Fruit fly (Drosophila melanogaster) whole organism, embryonic: ENCODE results near the gene pigs.
A peak's percentile ranks its signal among the peaks of the same experiment; 100 is the strongest.

Experiments
- Atf-2 ChIP-seq: fragments of 200-800 bp; sonication (Bioruptor generic); optimal IDR thresholded peaks from 2 replicates; lab custom pipeline; 2016; ENCODE audit warnings: missing biosample characterization, missing genetic modification characterization
- B-H2 ChIP-seq: fragments of 200-800 bp; sonication (Bioruptor generic); optimal IDR thresholded peaks from 2 replicates; lab custom pipeline; 2018; ENCODE audit warnings: missing biosample characterization, mild to moderate bottlenecking, missing genetic modification characterization
- CG12104 ChIP-seq: fragments of 200-800 bp; sonication (Bioruptor generic); optimal IDR thresholded peaks from 3 replicates; lab custom pipeline; 2016; ENCODE audit warnings: missing biosample characterization, missing genetic modification characterization
- CG12659 ChIP-seq: fragments of 200-800 bp; sonication (Bioruptor generic); optimal IDR thresholded peaks from 3 replicates; lab custom pipeline; 2017; ENCODE audit warnings: mild to moderate bottlenecking, missing biosample characterization, missing genetic modification reagents, missing genetic modification characterization
- CG13894 ChIP-seq: fragments of 200-800 bp; sonication (Bioruptor generic); optimal IDR thresholded peaks from 3 replicates; lab custom pipeline; 2018; ENCODE audit warnings: missing biosample characterization, mild to moderate bottlenecking, missing genetic modification characterization, moderate library complexity
- CG14710 ChIP-seq: fragments of 200-800 bp; sonication (Bioruptor generic); optimal IDR thresholded peaks from 3 replicates; lab custom pipeline; 2019; ENCODE audit warnings: missing biosample characterization, mild to moderate bottlenecking, missing genetic modification characterization, moderate library complexity
- CG1647 ChIP-seq: fragments of 200-800 bp; sonication (Bioruptor generic); optimal IDR thresholded peaks from 3 replicates; lab custom pipeline; 2016; ENCODE audit warnings: missing biosample characterization, missing genetic modification characterization
- CG17328 ChIP-seq: fragments of 200-800 bp; sonication (Bioruptor generic); IDR thresholded peaks from 2 replicates; pipeline ENCODE4 v1.3.6; 2022; ENCODE audit warnings: missing biosample characterization, missing genetic modification characterization
- CG17359 ChIP-seq: fragments of 200-800 bp; sonication (Bioruptor generic); optimal IDR thresholded peaks from 3 replicates; lab custom pipeline; 2018; ENCODE audit warnings: missing biosample characterization, mild to moderate bottlenecking, missing genetic modification characterization, moderate library complexity
- CG17802 ChIP-seq: fragments of 200-800 bp; sonication (Bioruptor generic); optimal IDR thresholded peaks from 2 replicates; lab custom pipeline; 2018; ENCODE audit warnings: missing biosample characterization, mild to moderate bottlenecking, missing genetic modification characterization, moderate library complexity
- CG2202 ChIP-seq: fragments of 200-800 bp; sonication (Bioruptor generic); optimal IDR thresholded peaks from 2 replicates; lab custom pipeline; 2018; ENCODE audit warnings: missing biosample characterization, mild to moderate bottlenecking, missing genetic modification characterization
- CG2712 ChIP-seq: fragments of 200-800 bp; optimal IDR thresholded peaks from 3 replicates; lab custom pipeline; 2019; ENCODE audit warnings: missing biosample characterization, mild to moderate bottlenecking, missing genetic modification characterization, moderate library complexity
- CG30020 ChIP-seq: fragments of 200-800 bp; optimal IDR thresholded peaks from 2 replicates; lab custom pipeline; 2019; ENCODE audit warnings: missing biosample characterization, mild to moderate bottlenecking, missing genetic modification characterization, moderate library complexity
- CG30403 ChIP-seq: fragments of 200-800 bp; sonication (Bioruptor generic); optimal IDR thresholded peaks from 3 replicates; lab custom pipeline; 2016; ENCODE audit warnings: missing biosample characterization, missing genetic modification characterization
- CG30431 ChIP-seq: fragments of 200-800 bp; sonication (Bioruptor generic); optimal IDR thresholded peaks from 2 replicates; lab custom pipeline; 2017; ENCODE audit warnings: missing biosample characterization, missing genetic modification characterization
- CG32532 ChIP-seq: fragments of 200-800 bp; sonication (Bioruptor generic); IDR thresholded peaks from 2 replicates; pipeline ENCODE4 v1.3.6; 2022; ENCODE audit warnings: missing biosample characterization, missing genetic modification characterization
- CG4854 ChIP-seq: fragments of 200-800 bp; sonication (Bioruptor generic); optimal IDR thresholded peaks from 2 replicates; lab custom pipeline; 2016; ENCODE audit warnings: missing biosample characterization, missing genetic modification characterization, inconsistent platforms
- CG6683 ChIP-seq: fragments of 200-800 bp; sonication (Bioruptor generic); optimal IDR thresholded peaks from 2 replicates; lab custom pipeline; 2017; ENCODE audit warnings: missing biosample characterization, mild to moderate bottlenecking, missing genetic modification characterization, missing genetic modification reagents
- CG6765 ChIP-seq: fragments of 200-800 bp; sonication (Bioruptor generic); optimal IDR thresholded peaks from 3 replicates; lab custom pipeline; 2017; ENCODE audit warnings: missing biosample characterization, mild to moderate bottlenecking, missing genetic modification characterization
- CG9932 ChIP-seq: fragments of 200-800 bp; sonication (Bioruptor generic); IDR thresholded peaks from 2 replicates; pipeline ENCODE4 v1.3.6; 2022; ENCODE audit warnings: missing biosample characterization, missing genetic modification characterization
- Dad ChIP-seq: fragments of 200-800 bp; sonication (Bioruptor generic); optimal IDR thresholded peaks from 3 replicates; lab custom pipeline; 2016; ENCODE audit warnings: missing biosample characterization, missing genetic modification characterization
- E2f1 ChIP-seq: fragments of 200-800 bp; sonication (Bioruptor generic); IDR thresholded peaks from 2 replicates; pipeline ENCODE4 v1.3.6; 2022; ENCODE audit warnings: missing biosample characterization, missing genetic modification characterization
- Eip74EF ChIP-seq, 2 experiments: fragments of 200-800 bp in 1 of 2; fragments of >200 bp in 1 of 2; sonication (Bioruptor generic) in 1 of 2; optimal IDR thresholded peaks; 2 replicates each; lab custom pipeline; 2017 to 2019; ENCODE audit warnings: missing biosample characterization in 2 of 2, missing genetic modification characterization in 2 of 2, mild to moderate bottlenecking in 1 of 2, moderate library complexity in 1 of 2
- Hsf ChIP-seq: fragments of 200-800 bp; sonication (Bioruptor generic); optimal IDR thresholded peaks from 3 replicates; lab custom pipeline; 2016; ENCODE audit warnings: missing biosample characterization, missing genetic modification characterization
- Lhr ChIP-seq: fragments of 200-800 bp; sonication (Bioruptor generic); optimal IDR thresholded peaks from 3 replicates; lab custom pipeline; 2017; ENCODE audit warnings: mild to moderate bottlenecking, missing biosample characterization, missing genetic modification reagents, missing genetic modification characterization
- MBD-R2 ChIP-seq: fragments of 200-800 bp; sonication (Bioruptor generic); IDR thresholded peaks from 2 replicates; pipeline ENCODE4 v1.3.6; 2022; ENCODE audit warnings: missing biosample characterization, missing genetic modification characterization
- Rfx ChIP-seq: fragments of 200-800 bp; sonication (Bioruptor generic); IDR thresholded peaks from 2 replicates; pipeline ENCODE4 v1.3.6; 2022; ENCODE audit warnings: missing biosample characterization, missing genetic modification characterization
- Sin3A ChIP-seq: fragments of >200 bp; optimal IDR thresholded peaks from 2 replicates; lab custom pipeline; 2018
- bcd ChIP-seq: fragments of 200-800 bp; sonication (Bioruptor generic); optimal IDR thresholded peaks from 2 replicates; lab custom pipeline; 2017; ENCODE audit warnings: missing biosample characterization, mild to moderate bottlenecking, missing genetic modification characterization
- bowl ChIP-seq: fragments of 200-800 bp; sonication (Bioruptor generic); IDR thresholded peaks from 2 replicates; pipeline ENCODE4 v1.3.6; 2022; ENCODE audit warnings: missing biosample characterization, missing genetic modification characterization
- cad ChIP-seq: fragments of >200 bp; optimal IDR thresholded peaks from 2 replicates; lab custom pipeline; 2017; ENCODE audit warnings: missing biosample characterization, missing genetic modification characterization
- caup ChIP-seq: fragments of 200-800 bp; sonication (Bioruptor generic); optimal IDR thresholded peaks from 3 replicates; lab custom pipeline; 2017; ENCODE audit warnings: missing biosample characterization, mild to moderate bottlenecking, missing genetic modification characterization, moderate library complexity; ENCODE audit not compliant: severe bottlenecking
- crc ChIP-seq: fragments of 200-800 bp; sonication (Bioruptor generic); optimal IDR thresholded peaks from 2 replicates; lab custom pipeline; 2016; ENCODE audit warnings: missing biosample characterization, missing genetic modification characterization
- dpn ChIP-seq, 2 experiments: fragments of 200-800 bp; sonication (Bioruptor generic); optimal IDR thresholded peaks; 3 replicates each; lab custom pipeline; 2016; ENCODE audit warnings: missing biosample characterization in 2 of 2, missing genetic modification characterization in 2 of 2
- gcm2 ChIP-seq: fragments of 200-800 bp; sonication (Bioruptor generic); optimal IDR thresholded peaks from 2 replicates; lab custom pipeline; 2016; ENCODE audit warnings: missing biosample characterization, missing genetic modification characterization
- ind ChIP-seq: fragments of 200-800 bp; sonication (Bioruptor generic); optimal IDR thresholded peaks from 3 replicates; lab custom pipeline; 2016; ENCODE audit warnings: missing biosample characterization, missing genetic modification characterization
- kay ChIP-seq: fragments of 200-800 bp; sonication (Bioruptor generic); optimal IDR thresholded peaks from 2 replicates; lab custom pipeline; 2016; ENCODE audit warnings: missing biosample characterization, missing genetic modification characterization
- nerfin-2 ChIP-seq: fragments of 200-800 bp; sonication (Bioruptor generic); IDR thresholded peaks from 2 replicates; pipeline ENCODE4 v1.3.6; 2022; ENCODE audit warnings: missing biosample characterization, missing genetic modification characterization; ENCODE audit not compliant: partially characterized antibody
- nmo ChIP-seq: fragments of 200-800 bp; sonication (Bioruptor generic); optimal IDR thresholded peaks from 2 replicates; lab custom pipeline; 2018; ENCODE audit warnings: missing biosample characterization, mild to moderate bottlenecking, missing genetic modification characterization, moderate library complexity
- oc ChIP-seq: fragments of 200-800 bp; sonication (Bioruptor generic); optimal IDR thresholded peaks from 2 replicates; lab custom pipeline; 2018; ENCODE audit warnings: missing biosample characterization, mild to moderate bottlenecking, missing genetic modification characterization, moderate library complexity
- otp ChIP-seq: fragments of 200-800 bp; sonication (Bioruptor generic); IDR thresholded peaks from 3 replicates; pipeline ENCODE4, ENCODE4 v1.3.6; 2022; ENCODE audit warnings: missing biosample characterization, missing genetic modification characterization
- p53 ChIP-seq: fragments of 200-800 bp; sonication (Bioruptor generic); optimal IDR thresholded peaks from 2 replicates; lab custom pipeline; 2016; ENCODE audit warnings: missing biosample characterization, missing genetic modification characterization
- phol ChIP-seq: fragments of 200-800 bp; sonication (Bioruptor generic); optimal IDR thresholded peaks from 3 replicates; lab custom pipeline; 2018; ENCODE audit warnings: missing biosample characterization, mild to moderate bottlenecking, missing genetic modification characterization, moderate library complexity
- pita ChIP-seq: fragments of 200-800 bp; sonication (Bioruptor generic); optimal IDR thresholded peaks from 2 replicates; lab custom pipeline; 2017; ENCODE audit warnings: missing biosample characterization, mild to moderate bottlenecking, missing genetic modification characterization
- sens-2 ChIP-seq: fragments of 200-800 bp; sonication (Bioruptor generic); IDR thresholded peaks from 2 replicates; pipeline ENCODE4 v1.3.6; 2022; ENCODE audit warnings: missing biosample characterization, missing genetic modification characterization
- sim ChIP-seq: fragments of 200-800 bp; sonication (Bioruptor generic); IDR thresholded peaks from 2 replicates; pipeline ENCODE4 v1.3.6; 2022; ENCODE audit warnings: missing biosample characterization, missing genetic modification characterization
- tin ChIP-seq: fragments of 200-800 bp; sonication (Bioruptor generic); optimal IDR thresholded peaks from 3 replicates; lab custom pipeline; 2016; ENCODE audit warnings: missing biosample characterization, missing genetic modification characterization
- toy ChIP-seq: fragments of 200-800 bp; sonication (Bioruptor generic); IDR thresholded peaks from 2 replicates; pipeline ENCODE4 v1.3.6; 2022; ENCODE audit warnings: missing biosample characterization, missing genetic modification characterization
- trh ChIP-seq: fragments of 200-800 bp; sonication (Bioruptor generic); optimal IDR thresholded peaks from 2 replicates; lab custom pipeline; 2016; ENCODE audit warnings: missing biosample characterization, missing genetic modification characterization
- ttk ChIP-seq: fragments of 200-800 bp; sonication (Bioruptor generic); IDR thresholded peaks from 2 replicates; pipeline ENCODE4 v2.1.2; 2022; ENCODE audit warnings: missing biosample characterization, missing genetic modification characterization
- wor ChIP-seq: fragments of 200-800 bp; sonication (Bioruptor generic); IDR thresholded peaks from 2 replicates; pipeline ENCODE4 v1.3.6; 2022; ENCODE audit warnings: missing biosample characterization, missing genetic modification characterization
- zen2 ChIP-seq: fragments of 200-800 bp; sonication (Bioruptor generic); IDR thresholded peaks from 3 replicates; pipeline ENCODE4 v1.3.6; 2022; ENCODE audit warnings: missing biosample characterization, missing genetic modification characterization; ENCODE audit not compliant: partially characterized antibody

The pigs gene

DNA sequence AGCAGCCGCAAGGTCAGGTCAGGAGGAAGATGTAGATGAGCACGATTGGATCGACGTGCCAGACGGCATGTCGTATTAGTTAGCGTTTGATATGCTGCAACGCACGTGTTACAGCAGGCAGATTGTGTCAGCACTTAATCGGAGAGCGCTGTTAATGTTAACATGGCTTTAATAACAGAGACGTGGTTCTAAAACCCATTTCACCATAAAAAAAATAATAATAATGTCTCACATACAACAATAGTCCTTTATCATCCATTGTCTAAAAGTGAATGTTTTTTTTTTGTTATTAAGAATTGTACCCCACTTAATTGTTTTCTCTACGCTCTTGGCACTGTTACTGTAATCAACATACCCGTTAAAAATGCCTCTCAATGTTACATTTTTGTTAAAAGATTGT, 629 bp upstream of the pigs start (continued):
- TF ChIP-seq Hsf (GFP tag; lab: Kevin White, UChicago) (peak; percentile 30), CG6683 (peak; percentile 83), CG12104 (peak; percentile 83), CG17359 (tag; lab: Kevin White, UChicago) (peak; percentile 94), Atf-2 (GFP tag; lab: Kevin White, UChicago) (no peak), B-H2 (GFP tag; lab: Kevin White, UChicago) (peak; percentile 56), cad (no peak), bowl (GFP tag; lab: Robert Waterston, UW) (peak; percentile 93), nerfin-2 (no peak), Lhr (GFP tag; lab: Kevin White, UChicago) (peak; percentile 18), otp (GFP tag; lab: Robert Waterston, UW) (peak; percentile 96), CG14710 (tag; lab: Kevin White, UChicago) (peak; percentile 77), CG12659 (GFP tag; lab: Kevin White, UChicago) (peak; percentile 26), crc (GFP tag; lab: Kevin White, UChicago) (peak; percentile 83), CG2712 (tag; lab: Kevin White, UChicago) (peak; percentile 82), CG30403 (GFP tag; lab: Kevin White, UChicago) (peak; percentile 24), phol (peak; percentile 88), Dad (GFP tag; lab: Kevin White, UChicago) (peak; percentile 83), wor (peak; percentile 42; the same call in 1 of the 2 replicates), sens-2 (GFP tag; lab: Robert Waterston, UW) (peak; percentile 96), pita (GFP tag; lab: Kevin White, UChicago) (no peak), toy (GFP tag; lab: Robert Waterston, UW) (peak; percentile 92), Sin3A (lab: Kevin White, UChicago) (no peak), gcm2 (GFP tag; lab: Kevin White, UChicago) (no peak), kay (GFP tag; lab: Kevin White, UChicago) (peak; percentile 79), oc (tag; lab: Kevin White, UChicago) (no peak), CG32532 (GFP tag; lab: Robert Waterston, UW) (peak; percentile 93), dpn (GFP tag; optimal IDR thresholded peaks at IDR 0.05; lab: Kevin White, UChicago) (peak in 1 of 2 experiments; percentile 88), p53 (GFP tag; lab: Kevin White, UChicago) (peak; percentile 65), nmo (GFP tag; lab: Kevin White, UChicago) (peak; percentile 87), bcd (GFP tag; lab: Kevin White, UChicago) (peak; percentile 93), CG30020 (tag; lab: Kevin White, UChicago) (no peak), MBD-R2 (peak; percentile 98), caup (GFP tag; lab: Kevin White, UChicago) (peak; percentile 91), tin (peak; percentile 75), CG17802 (tag; lab: Kevin White, UChicago) (peak; percentile 40), CG30431 (no peak), CG1647 (peak; percentile 84), Rfx (GFP tag; lab: Robert Waterston, UW) (peak; percentile 99), CG6765 (GFP tag; lab: Kevin White, UChicago) (peak; percentile 7), E2f1 (GFP tag; lab: Robert Waterston, UW) (peak; percentile 98), CG9932 (GFP tag; lab: Robert Waterston, UW) (peak; percentile 99), ttk (peak; percentile 98), CG17328 (GFP tag; lab: Robert Waterston, UW) (no peak), trh (peak; percentile 33), CG13894 (peak; percentile 89), sim (GFP tag; lab: Robert Waterston, UW) (peak; percentile 91), CG2202 (no peak), CG4854 (GFP tag; lab: Kevin White, UChicago) (peak; percentile 82), Eip74EF (GFP tag; optimal IDR thresholded peaks at IDR 0.05; lab: Kevin White, UChicago) (peak in 1 of 2 experiments; percentile 32), ind (GFP tag; lab: Kevin White, UChicago) (peak; percentile 92), zen2 (GFP tag; lab: Robert Waterston, UW) (no peak)
